Fruit fly (Drosophila melanogaster) whole organism: ENCODE results near the gene CG17906.

Source experiments
- CG8478 ChIP-seq: fragments of >200 bp; optimal IDR thresholded peaks from 2 replicates; lab custom pipeline; 2018; ENCODE audit warnings: inconsistent platforms
- psq ChIP-seq: fragments of >200 bp; optimal IDR thresholded peaks from 2 replicates; lab custom pipeline; 2017
- usp ChIP-seq: fragments of >200 bp; optimal IDR thresholded peaks from 2 replicates; lab custom pipeline; 2017; ENCODE audit warnings: missing biosample characterization, missing genetic modification characterization, mixed read lengths

dm6 chr2L:8984614-8985318, 9.4 kb upstream of the CG17906 start, which contains the start of gene CG13101:
- TF ChIP-seq usp (GFP tag; lab: Kevin White, UChicago) (no peak), psq (no peak), CG8478 (lab: Kevin White, UChicago) (no peak)
